Worm (Caenorhabditis elegans): Measurements from ENCODE around the gene Y6E2A.5.

ce11 chrV:15757645-15758044, 39.2 kb upstream of the Y6E2A.5 start:
- no peak for TF ChIP-seq lin-15B (tag; optimal IDR thresholded peaks at IDR 0.05)
- no peak for TF ChIP-seq lin-13 (GFP tag; optimal IDR thresholded peaks at IDR 0.05)
- no peak for TF ChIP-seq nhr-20 (tag; optimal IDR thresholded peaks at IDR 0.05)
- no peak for TF ChIP-seq unc-130 (tag; optimal IDR thresholded peaks at IDR 0.05)
- no peak for TF ChIP-seq snpc-4 (tag; optimal IDR thresholded peaks at IDR 0.05)
- no peak for TF ChIP-seq pax-3 (tag; optimal IDR thresholded peaks at IDR 0.05)
